Fruit fly (Drosophila melanogaster): ENCODE results near the gene Sec10.

- TF ChIP-seq CG5204 (GFP tag; optimal IDR thresholded peaks at IDR 0.05): no peak
- TF ChIP-seq CG33017 (tag; optimal IDR thresholded peaks at IDR 0.05): no peak
- TF ChIP-seq CG11617 (GFP tag; optimal IDR thresholded peaks at IDR 0.05): no peak
- TF ChIP-seq Clk (GFP tag; optimal IDR thresholded peaks at IDR 0.05): no peak
- TF ChIP-seq bab1 (GFP tag; optimal IDR thresholded peaks at IDR 0.05): no peak
- TF ChIP-seq CG7045 (GFP tag; optimal IDR thresholded peaks at IDR 0.05): no peak
- TF ChIP-seq CG14711 (tag; optimal IDR thresholded peaks at IDR 0.05): no peak
- no peak for TF ChIP-seq Crg-1 (GFP tag; optimal IDR thresholded peaks at IDR 0.05)
- TF ChIP-seq kay (GFP tag; ENCODE audit: borderline replicate concordance): no peak
- no peak for TF ChIP-seq cic (GFP tag; optimal IDR thresholded peaks at IDR 0.05)
- TF ChIP-seq pad (GFP tag; optimal IDR thresholded peaks at IDR 0.05): no peak
- no peak for TF ChIP-seq ovo (GFP tag; optimal IDR thresholded peaks at IDR 0.05)
Observed at dm6 chr3R:24103708-24104107, 30.9 kb upstream of the Sec10 start.
